Worm (Caenorhabditis elegans) whole organism, L4 larva: ENCODE measurements around the gene nphp-1.

Experiments
- F37D6.2 ChIP-seq: sonication (generic microtip); optimal IDR thresholded peaks from 2 replicates; lab custom pipeline; 2016; ENCODE audit warnings: mild to moderate bottlenecking, missing genetic modification characterization, missing compliant biosample characterization
- F49E8.2 ChIP-seq: sonication (generic microtip); optimal IDR thresholded peaks from 2 replicates; lab custom pipeline; 2016; ENCODE audit warnings: missing compliant biosample characterization, mild to moderate bottlenecking, missing genetic modification characterization, borderline replicate concordance
- R02D3.7 ChIP-seq: fragments of 150-350 bp; sonication (generic microtip); optimal IDR thresholded peaks from 3 replicates; lab custom pipeline; 2014; ENCODE audit warnings: missing biosample characterization, missing genetic modification characterization
- T20F7.1 ChIP-seq: fragments of 200-800 bp; sonication (Bioruptor generic); optimal IDR thresholded peaks from 2 replicates; lab custom pipeline; 2018; ENCODE audit warnings: mild to moderate bottlenecking, missing genetic modification characterization, missing compliant biosample characterization
- Y105C5A.15 ChIP-seq: fragments of 200-800 bp; sonication (Bioruptor generic); IDR thresholded peaks from 2 replicates; pipeline ENCODE4 v1.3.6; 2022; ENCODE audit warnings: missing genetic modification characterization, missing compliant biosample characterization
- ZK337.2 ChIP-seq: fragments of 200-800 bp; sonication (Bioruptor generic); IDR thresholded peaks from 2 replicates; pipeline ENCODE4 v1.3.6; 2022; ENCODE audit warnings: missing genetic modification reagents, missing genetic modification characterization, missing compliant biosample characterization
- aha-1 ChIP-seq: fragments of 150-350 bp; peaks from one replicate; lab custom pipeline; 2014; ENCODE audit warnings: missing biosample characterization, missing genetic modification characterization
- aly-2 ChIP-seq: sonication (generic microtip); optimal IDR thresholded peaks from 2 replicates; lab custom pipeline; 2018; ENCODE audit warnings: missing biosample characterization, missing genetic modification characterization
- ama-1 ChIP-seq: fragments of 150-350 bp; optimal IDR thresholded peaks from 2 replicates; lab custom pipeline; 2014; ENCODE audit warnings: inconsistent platforms, mixed read lengths
- attf-4 ChIP-seq: sonication (generic microtip); optimal IDR thresholded peaks from 3 replicates; lab custom pipeline; 2017; ENCODE audit warnings: missing biosample characterization, missing genetic modification characterization
- ceh-20 ChIP-seq: fragments of 200-800 bp; sonication (Bioruptor generic); IDR thresholded peaks from 2 replicates; pipeline ENCODE4 v1.3.6; 2022; ENCODE audit warnings: missing genetic modification reagents, missing genetic modification characterization, missing compliant biosample characterization
- ceh-32 ChIP-seq: sonication (generic microtip); optimal IDR thresholded peaks from 2 replicates; lab custom pipeline; 2016; ENCODE audit warnings: mild to moderate bottlenecking, missing genetic modification characterization, missing compliant biosample characterization; ENCODE audit not compliant: poor library complexity
- daf-19 ChIP-seq: fragments of 200-800 bp; sonication (Bioruptor generic); conservative IDR thresholded peaks from 2 replicates; pipeline ENCODE4 v1.3.6; 2022; ENCODE audit warnings: missing genetic modification characterization, missing compliant biosample characterization
- daf-8 ChIP-seq: fragments of 200-800 bp; sonication (Bioruptor generic); IDR thresholded peaks from 2 replicates; pipeline ENCODE4 v1.3.6; 2022; ENCODE audit warnings: missing genetic modification characterization, missing compliant biosample characterization
- dmd-6 ChIP-seq: fragments of 200-800 bp; sonication (Bioruptor generic); IDR thresholded peaks from 2 replicates; pipeline ENCODE4 v1.3.6; 2022; ENCODE audit warnings: missing genetic modification reagents, missing genetic modification characterization, missing compliant biosample characterization
- dmd-8 ChIP-seq: fragments of 200-800 bp; sonication (Bioruptor generic); IDR thresholded peaks from 2 replicates; pipeline ENCODE4 v1.3.6; 2022; ENCODE audit warnings: missing genetic modification characterization, missing compliant biosample characterization
- dpl-1 ChIP-seq: fragments of 150-350 bp; optimal IDR thresholded peaks from 2 replicates; lab custom pipeline; 2014; ENCODE audit warnings: missing biosample characterization, missing genetic modification reagents, missing genetic modification characterization
- dve-1 ChIP-seq: sonication (generic microtip); optimal IDR thresholded peaks from 2 replicates; lab custom pipeline; 2017; ENCODE audit warnings: antibody characterized with exemption, mild to moderate bottlenecking, missing genetic modification characterization, missing compliant biosample characterization; ENCODE audit not compliant: insufficient read depth
- hif-1 ChIP-seq, 2 experiments: sonication (generic microtip); optimal IDR thresholded peaks; 2 replicates each; lab custom pipeline; 2016 to 2017; ENCODE audit warnings: missing compliant biosample characterization in 2 of 2, missing genetic modification characterization in 2 of 2, missing genetic modification reagents in 2 of 2, missing genotype in 2 of 2, mild to moderate bottlenecking in 1 of 2
- hlh-11 ChIP-seq: fragments of 200-800 bp; sonication (Bioruptor generic); optimal IDR thresholded peaks from 2 replicates; lab custom pipeline; 2018; ENCODE audit warnings: mild to moderate bottlenecking, missing genetic modification characterization, missing compliant biosample characterization
- hmg-1.1 ChIP-seq: fragments of 200-800 bp; sonication (Bioruptor generic); IDR thresholded peaks from 2 replicates; pipeline ENCODE4 v1.3.6; 2022; ENCODE audit warnings: missing genetic modification reagents, missing genetic modification characterization, missing compliant biosample characterization
- jun-1 ChIP-seq: fragments of 150-350 bp; optimal IDR thresholded peaks from 2 replicates; lab custom pipeline; 2014; ENCODE audit warnings: missing biosample characterization, missing genetic modification reagents, missing genetic modification characterization
- lin-1 ChIP-seq: fragments of 200-800 bp; sonication (Bioruptor generic); IDR thresholded peaks from 2 replicates; pipeline ENCODE4 v1.3.6; 2022; ENCODE audit warnings: missing genetic modification reagents, missing genetic modification characterization, missing compliant biosample characterization
- lin-15B ChIP-seq: fragments of 150-350 bp; sonication (generic microtip); optimal IDR thresholded peaks from 3 replicates; lab custom pipeline; 2014; ENCODE audit warnings: missing biosample characterization, missing genetic modification characterization
- lin-38 ChIP-seq: fragments of 200-800 bp; sonication (Bioruptor generic); IDR thresholded peaks from 2 replicates; pipeline ENCODE4 v1.3.6; 2022; ENCODE audit warnings: missing genetic modification reagents, missing genetic modification characterization, missing compliant biosample characterization
- lsy-2 ChIP-seq, 2 experiments: fragments of 150-350 bp in 1 of 2; sonication (generic microtip) in 1 of 2; optimal IDR thresholded peaks; 2 replicates each; lab custom pipeline; 2014 to 2017; ENCODE audit warnings: missing biosample characterization in 2 of 2, missing genetic modification characterization in 2 of 2
- mes-2 ChIP-seq: sonication (generic microtip); optimal IDR thresholded peaks from 2 replicates; lab custom pipeline; 2016; ENCODE audit warnings: missing genotype, mild to moderate bottlenecking, missing genetic modification characterization, missing compliant biosample characterization; ENCODE audit not compliant: poor library complexity, severe bottlenecking
- mxl-2 ChIP-seq: fragments of 200-800 bp; sonication (Bioruptor generic); conservative IDR thresholded peaks from 2 replicates; pipeline ENCODE4 v1.3.6; 2022; ENCODE audit warnings: missing genetic modification reagents, missing genetic modification characterization, missing compliant biosample characterization
- nhr-102 ChIP-seq: sonication (generic microtip); optimal IDR thresholded peaks from 2 replicates; lab custom pipeline; 2016; ENCODE audit warnings: mild to moderate bottlenecking, missing genetic modification characterization, moderate library complexity, missing compliant biosample characterization
- nhr-11 ChIP-seq: fragments of 150-350 bp; optimal IDR thresholded peaks from 2 replicates; lab custom pipeline; 2014; ENCODE audit warnings: missing biosample characterization, missing genetic modification characterization
- nhr-25 ChIP-seq: sonication (generic microtip); optimal IDR thresholded peaks from 2 replicates; lab custom pipeline; 2017; ENCODE audit warnings: missing genetic modification characterization, mild to moderate bottlenecking, missing compliant biosample characterization, antibody characterized with exemption, moderate library complexity, borderline replicate concordance; ENCODE audit not compliant: insufficient read depth
- nhr-28 ChIP-seq: fragments of 150-350 bp; optimal IDR thresholded peaks from 2 replicates; lab custom pipeline; 2014; ENCODE audit warnings: missing biosample characterization, missing genetic modification characterization
- nhr-48 ChIP-seq: sonication (generic microtip); optimal IDR thresholded peaks from 2 replicates; lab custom pipeline; 2016; ENCODE audit warnings: mild to moderate bottlenecking, missing genetic modification characterization, missing compliant biosample characterization
- nhr-6 ChIP-seq: fragments of 150-350 bp; optimal IDR thresholded peaks from 2 replicates; lab custom pipeline; 2014; ENCODE audit warnings: missing biosample characterization, missing genetic modification characterization
- nhr-76 ChIP-seq: fragments of 150-350 bp; optimal IDR thresholded peaks from 2 replicates; lab custom pipeline; 2014; ENCODE audit warnings: missing biosample characterization, missing genetic modification characterization
- nhr-77 ChIP-seq: fragments of 150-350 bp; optimal IDR thresholded peaks from 2 replicates; lab custom pipeline; 2014; ENCODE audit warnings: missing biosample characterization, missing genetic modification characterization
- pha-4 ChIP-seq, 2 experiments: fragments of 150-350 bp in 1 of 2; fragments of 200-800 bp in 1 of 2; sonication (Bioruptor generic) in 1 of 2; IDR thresholded peaks in 1 of 2; optimal IDR thresholded peaks in 1 of 2; 2 replicates each; pipeline versions ENCODE4 v1.3.6 to Lab custom; 2014 to 2022; ENCODE audit warnings: missing genetic modification characterization in 2 of 2, missing genetic modification reagents in 2 of 2, missing biosample characterization in 1 of 2, missing compliant biosample characterization in 1 of 2
- set-16 ChIP-seq: fragments of 200-800 bp; sonication (Bioruptor generic); IDR thresholded peaks from 2 replicates; pipeline ENCODE4 v1.3.6; 2022; ENCODE audit warnings: missing genetic modification reagents, missing genetic modification characterization, missing compliant biosample characterization
- snpc-1.2 ChIP-seq: fragments of 200-800 bp; sonication (Bioruptor generic); IDR thresholded peaks from 2 replicates; pipeline ENCODE4 v1.3.6; 2022; ENCODE audit warnings: missing genetic modification reagents, missing genetic modification characterization, missing compliant biosample characterization
- snpc-4 ChIP-seq: fragments of 150-350 bp; optimal IDR thresholded peaks from 2 replicates; lab custom pipeline; 2014; ENCODE audit warnings: missing biosample characterization, missing genetic modification characterization
- spr-3 ChIP-seq: fragments of 200-800 bp; sonication (Bioruptor generic); optimal IDR thresholded peaks from 2 replicates; lab custom pipeline; 2018; ENCODE audit warnings: mild to moderate bottlenecking, missing genetic modification characterization, missing compliant biosample characterization
- zfp-2 ChIP-seq: sonication (generic microtip); optimal IDR thresholded peaks from 2 replicates; lab custom pipeline; 2016; ENCODE audit warnings: mild to moderate bottlenecking, missing genetic modification characterization, missing compliant biosample characterization
- zip-11 ChIP-seq: fragments of 200-800 bp; sonication (Bioruptor generic); IDR thresholded peaks from 2 replicates; pipeline ENCODE4 v1.3.6; 2022; ENCODE audit warnings: missing genetic modification characterization, missing compliant biosample characterization
- zip-2 ChIP-seq: fragments of 150-350 bp; optimal IDR thresholded peaks from 2 replicates; lab custom pipeline; 2014; ENCODE audit warnings: missing biosample characterization, missing genetic modification characterization
- ztf-11 ChIP-seq: fragments of 150-350 bp; optimal IDR thresholded peaks from 2 replicates; lab custom pipeline; 2014; ENCODE audit warnings: missing biosample characterization, missing genetic modification characterization

nphp-1 gene

DNA sequence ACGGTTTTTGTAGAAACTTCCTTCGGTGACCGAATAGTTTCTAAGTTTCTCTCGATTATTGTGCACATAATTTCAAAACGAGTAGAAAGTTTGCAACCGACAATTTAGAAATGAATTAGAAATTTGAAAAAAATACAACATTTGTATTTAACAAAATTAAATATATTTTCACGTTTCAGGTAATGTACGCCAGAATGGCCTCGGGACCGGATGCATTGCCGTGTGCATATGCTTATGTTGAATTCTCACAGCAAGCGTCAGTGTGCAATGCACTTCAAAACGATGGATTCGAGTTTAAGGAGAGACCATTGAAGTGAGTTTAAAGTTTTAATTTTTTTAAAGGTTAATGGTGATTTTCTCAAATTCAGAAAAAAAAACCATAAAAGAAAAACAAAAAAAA is 8.8 kb upstream of the nphp-1 start, which contains the start of gene marc-2:
Gene marc-2 (minus strand): TSS at position 101 of the 400 bp plus-strand sequence.
- no peak for TF ChIP-seq dve-1 (tag; lab: Kevin White, UChicago)
- TF ChIP-seq attf-4 (tag; lab: Kevin White, UChicago): no peak
- TF ChIP-seq lin-15B (tag; lab: Kevin White, UChicago): no peak
- TF ChIP-seq nhr-48 (tag; lab: Kevin White, UChicago): no peak

DNA sequence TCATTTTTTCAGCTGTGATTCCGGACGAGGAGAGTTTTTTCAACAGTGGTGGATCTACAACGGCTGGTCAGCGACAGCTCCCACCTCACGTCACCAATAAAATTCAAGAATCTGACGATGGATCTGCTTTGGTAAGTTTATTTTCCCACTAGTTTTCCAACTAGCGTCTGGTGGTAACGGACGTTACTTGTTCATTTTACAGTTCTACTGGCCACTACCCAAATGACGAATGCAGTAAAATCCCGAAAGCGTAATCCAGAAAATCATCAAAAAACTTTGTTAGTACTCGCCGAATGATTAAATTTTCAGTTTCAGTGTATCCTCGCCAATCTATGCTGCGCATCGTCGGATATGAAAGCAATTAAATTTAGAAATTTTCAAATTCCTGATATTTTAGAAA is 7.5 kb upstream of the nphp-1 start:
- peak; percentile 59 for TF ChIP-seq aha-1 (tag; lab: Kevin White, UChicago)
- no peak for TF ChIP-seq dpl-1

DNA sequence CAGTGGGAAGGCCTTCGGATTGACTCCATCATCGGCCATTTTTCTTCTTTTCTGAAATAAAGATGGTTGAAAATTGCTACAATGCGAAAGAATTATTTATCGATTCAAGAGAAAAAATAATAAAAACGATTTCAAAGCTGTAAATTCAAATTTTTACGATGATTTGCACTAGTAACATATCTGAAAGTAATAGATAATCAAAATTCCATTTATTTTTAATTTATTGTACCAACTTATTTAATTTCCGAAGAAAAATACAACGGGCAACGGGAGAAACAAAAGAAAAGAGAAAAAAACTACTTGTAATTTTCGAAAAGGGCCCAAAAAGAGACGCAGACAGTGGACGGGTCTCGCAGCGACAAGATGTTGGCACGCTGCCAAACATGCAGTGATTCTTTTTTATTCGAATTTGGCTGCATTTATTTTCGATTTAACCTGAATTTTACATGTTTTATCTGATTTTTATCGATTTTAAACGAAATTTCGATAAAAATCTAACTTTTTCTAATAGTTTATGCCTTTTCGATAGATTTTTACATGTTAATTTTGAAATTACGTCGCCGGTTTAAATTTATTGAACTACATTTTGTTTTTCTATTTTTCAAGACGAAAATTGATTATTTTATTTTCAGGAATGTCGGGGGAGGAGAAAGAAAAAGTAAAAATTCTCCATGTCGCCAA is 6.7 kb upstream of the nphp-1 start, which contains the start of the genes snu-13 and rsp-7:
Gene snu-13 (minus strand): TSS at position 51 of the 681 bp plus-strand sequence.
Gene rsp-7 (plus strand): TSS at position 631 of the 681 bp plus-strand sequence.
- 0 out of 2 replicates have a peak, but pooled peaks have one; percentile 37 for TF ChIP-seq hmg-1.1 (GFP tag; lab: Robert Waterston, UW)
- no peak for TF ChIP-seq mxl-2
- TF ChIP-seq lin-1 (GFP tag; lab: Robert Waterston, UW): no peak
- TF ChIP-seq zfp-2: peak; percentile 68
- no peak for TF ChIP-seq ama-1 (lab: Kevin White, UChicago)
- TF ChIP-seq T20F7.1 (GFP tag; lab: Kevin White, UChicago): no peak
- TF ChIP-seq ZK337.2 (GFP tag; lab: Robert Waterston, UW): no peak
- no peak for TF ChIP-seq aly-2 (tag; lab: Kevin White, UChicago)
- TF ChIP-seq zip-2 (tag; lab: Kevin White, UChicago): no peak
- no peak for TF ChIP-seq dmd-8 (GFP tag; lab: Robert Waterston, UW)
- TF ChIP-seq daf-19 (GFP tag; lab: Robert Waterston, UW): no peak
- no peak for TF ChIP-seq spr-3 (GFP tag; lab: Kevin White, UChicago)
- peak in 1 of 2 experiments; percentile 92 for TF ChIP-seq lsy-2 (tag; optimal IDR thresholded peaks at IDR 0.05; lab: Kevin White, UChicago)
- peak; percentile 65 for TF ChIP-seq hlh-11 (tag; lab: Kevin White, UChicago)
- peak; percentile 86 for TF ChIP-seq dve-1 (tag; lab: Kevin White, UChicago)
- peak; percentile 69 for TF ChIP-seq nhr-77
- TF ChIP-seq snpc-1.2 (GFP tag; lab: Robert Waterston, UW): no peak
- TF ChIP-seq ceh-32: no peak
- no peak for TF ChIP-seq aha-1 (tag; lab: Kevin White, UChicago)
- peak in 1 of 2 experiments; percentile 44 for TF ChIP-seq hif-1 (tag; optimal IDR thresholded peaks at IDR 0.05; lab: Kevin White, UChicago)
- TF ChIP-seq nhr-102 (tag; lab: Kevin White, UChicago): no peak
- TF ChIP-seq daf-8 (GFP tag; lab: Robert Waterston, UW): no peak
- TF ChIP-seq Y105C5A.15 (GFP tag; lab: Robert Waterston, UW): no peak
- TF ChIP-seq nhr-25 (tag; lab: Kevin White, UChicago): peak; percentile 60
- peak; percentile 88 for TF ChIP-seq mes-2 (tag; lab: Kevin White, UChicago)
- TF ChIP-seq dmd-6 (GFP tag; lab: Robert Waterston, UW): peak; percentile 54
- TF ChIP-seq nhr-76: no peak
- peak; percentile 77 for TF ChIP-seq lin-38 (GFP tag; lab: Robert Waterston, UW)
- TF ChIP-seq lin-15B (tag; lab: Kevin White, UChicago): no peak
- TF ChIP-seq ceh-20 (GFP tag; lab: Robert Waterston, UW): no peak
- TF ChIP-seq snpc-4 (tag; lab: Kevin White, UChicago): no peak
- peak; percentile 36 for TF ChIP-seq nhr-28 (tag; lab: Kevin White, UChicago)
- 0 out of 2 replicates have a peak, but pooled peaks have one; percentile 19 for TF ChIP-seq pha-4 (GFP tag; IDR thresholded peaks at IDR 0.05; lab: Robert Waterston, UW)
- peak; percentile 71 for TF ChIP-seq pha-4 (tag; optimal IDR thresholded peaks at IDR 0.05; lab: Kevin White, UChicago)
- no peak for TF ChIP-seq nhr-6 (tag; lab: Kevin White, UChicago)
- TF ChIP-seq zip-11: no peak
- peak; percentile 7 for TF ChIP-seq F49E8.2 (tag; lab: Kevin White, UChicago)
- peak; percentile 58 for TF ChIP-seq nhr-11 (tag; lab: Kevin White, UChicago)
- TF ChIP-seq set-16: no peak
- no peak for TF ChIP-seq F37D6.2 (tag; lab: Kevin White, UChicago)
- no peak for TF ChIP-seq R02D3.7
- peak; percentile 78 for TF ChIP-seq dpl-1
- no peak for TF ChIP-seq ztf-11
- TF ChIP-seq jun-1 (tag; lab: Kevin White, UChicago): no peak
